Worm (Caenorhabditis elegans) whole organism, young adult: ENCODE measurements around the gene gpa-5.

ENCODE experiments used
- Y56A3A.18 ChIP-seq: fragments of 200-800 bp; sonication (Bioruptor generic); IDR thresholded peaks from 2 replicates; pipeline ENCODE4 v1.3.6; 2022; ENCODE audit warnings: missing genetic modification reagents, missing genetic modification characterization, missing compliant biosample characterization
- aptf-2 ChIP-seq: fragments of 200-800 bp; sonication (Bioruptor generic); conservative IDR thresholded peaks from 2 replicates; pipeline ENCODE4 v1.3.6; 2022; ENCODE audit warnings: missing genetic modification reagents, missing genetic modification characterization, missing compliant biosample characterization
- ceh-27 ChIP-seq: fragments of 200-800 bp; sonication (Bioruptor generic); optimal IDR thresholded peaks from 2 replicates; lab custom pipeline; 2018; ENCODE audit warnings: mild to moderate bottlenecking, missing genetic modification characterization, moderate library complexity, missing compliant biosample characterization
- ceh-91 ChIP-seq: fragments of 200-800 bp; sonication (Bioruptor generic); IDR thresholded peaks from 2 replicates; pipeline ENCODE4 v1.3.6; 2022; ENCODE audit warnings: missing genetic modification reagents, missing genetic modification characterization, missing compliant biosample characterization
- egl-18 ChIP-seq: fragments of 200-800 bp; sonication (Bioruptor generic); IDR thresholded peaks from 2 replicates; pipeline ENCODE4 v1.3.6; 2022; ENCODE audit warnings: missing genetic modification reagents, missing genetic modification characterization, missing compliant biosample characterization
- ets-4 ChIP-seq: fragments of 200-800 bp; sonication (Bioruptor generic); optimal IDR thresholded peaks from 2 replicates; lab custom pipeline; 2018; ENCODE audit warnings: mild to moderate bottlenecking, missing genetic modification characterization, missing compliant biosample characterization
- hmg-1.2 ChIP-seq: fragments of 200-800 bp; sonication (Bioruptor generic); IDR thresholded peaks from 2 replicates; pipeline ENCODE4 v1.3.6; 2022; ENCODE audit warnings: missing genetic modification reagents, missing genetic modification characterization, missing compliant biosample characterization
- nhr-80 ChIP-seq: sonication (generic microtip); optimal IDR thresholded peaks from 2 replicates; lab custom pipeline; 2016; ENCODE audit warnings: missing genetic modification characterization, missing compliant biosample characterization
- sdz-38 ChIP-seq: sonication (generic microtip); optimal IDR thresholded peaks from 2 replicates; lab custom pipeline; 2016; ENCODE audit warnings: missing genotype, missing genetic modification characterization, missing compliant biosample characterization
- snpc-4 ChIP-seq, 5 experiments: fragments of 150-350 bp in 1 of 5; sonication (generic microtip) in 4 of 5; optimal IDR thresholded peaks; 2 replicates each; lab custom pipeline; 2014 to 2018; ENCODE audit warnings: missing genetic modification characterization in 5 of 5, missing biosample characterization in 3 of 5, antibody characterized with exemption in 2 of 5, mild to moderate bottlenecking in 2 of 5, missing compliant biosample characterization in 2 of 5, missing genotype in 2 of 5, moderate library complexity in 2 of 5, missing genetic modification reagents in 1 of 5
- unc-62 ChIP-seq: fragments of 150-350 bp; optimal IDR thresholded peaks from 2 replicates; lab custom pipeline; 2014; ENCODE audit warnings: missing biosample characterization, missing genetic modification reagents, missing genetic modification characterization
- ztf-6 ChIP-seq: fragments of 200-800 bp; sonication (Bioruptor generic); IDR thresholded peaks from 2 replicates; pipeline ENCODE4 v1.3.6; 2022; ENCODE audit warnings: missing genetic modification reagents, missing genetic modification characterization, missing compliant biosample characterization

DNA sequence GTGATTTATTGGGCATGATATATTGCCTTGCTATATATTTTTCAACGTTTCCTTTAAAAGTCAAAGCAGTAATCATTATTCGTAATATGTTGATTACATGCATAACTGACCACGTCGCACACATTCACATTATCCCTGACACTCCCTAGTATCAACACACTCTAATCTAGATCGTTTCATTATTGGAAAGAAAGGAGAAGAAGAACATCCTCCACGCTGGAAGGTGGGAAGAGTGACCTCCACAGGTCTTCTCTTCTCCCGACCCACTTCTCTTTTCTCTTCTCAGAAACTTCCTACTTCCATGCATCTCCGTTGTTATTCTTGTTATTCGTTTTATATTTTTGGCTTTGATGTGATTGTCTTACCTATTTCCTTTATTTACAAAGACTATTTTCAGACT is 46.8 kb downstream of the gpa-5 start, which contains the start of gene txdc-12.2:
- TF ChIP-seq egl-18 (GFP tag; lab: Robert Waterston, UW) (no peak), ets-4 (no peak), snpc-4 (GFP tag; optimal IDR thresholded peaks at IDR 0.05; lab: Kevin White, UChicago) (no peak), snpc-4 (tag; optimal IDR thresholded peaks at IDR 0.05; lab: Kevin White, UChicago) (no peak), ceh-91 (GFP tag; lab: Robert Waterston, UW) (no peak), aptf-2 (GFP tag; lab: Robert Waterston, UW) (no peak), ztf-6 (no peak), unc-62 (no peak), sdz-38 (tag; lab: Kevin White, UChicago) (no peak), nhr-80 (no peak), Y56A3A.18 (no peak), ceh-27 (GFP tag; lab: Kevin White, UChicago) (no peak), hmg-1.2 (GFP tag; lab: Robert Waterston, UW) (no peak)
